Worm (Caenorhabditis elegans) whole organism, L3 larva: Measurements from ENCODE around the gene hrde-2.

Experiments
- R02D3.7 ChIP-seq: fragments of 150-350 bp; optimal IDR thresholded peaks from 2 replicates; lab custom pipeline; 2014; ENCODE audit warnings: missing biosample characterization, missing genetic modification characterization
- ama-1 ChIP-seq: fragments of 150-350 bp; optimal IDR thresholded peaks from 2 replicates; lab custom pipeline; 2018
- elt-1 ChIP-seq: fragments of 150-350 bp; optimal IDR thresholded peaks from 2 replicates; lab custom pipeline; 2014; ENCODE audit warnings: missing biosample characterization, missing genetic modification characterization
- fkh-10 ChIP-seq: sonication (generic microtip); optimal IDR thresholded peaks from 2 replicates; lab custom pipeline; 2017; ENCODE audit warnings: missing biosample characterization, missing genetic modification reagents, missing genetic modification characterization
- fos-1 ChIP-seq: fragments of 150-350 bp; optimal IDR thresholded peaks from 2 replicates; lab custom pipeline; 2014; ENCODE audit warnings: missing biosample characterization, missing genetic modification characterization
- jun-1 ChIP-seq: fragments of 150-350 bp; optimal IDR thresholded peaks from 2 replicates; lab custom pipeline; 2014; ENCODE audit warnings: missing biosample characterization, missing genetic modification reagents, missing genetic modification characterization
- nhr-12 ChIP-seq: fragments of 150-350 bp; optimal IDR thresholded peaks from 2 replicates; lab custom pipeline; 2014; ENCODE audit warnings: missing biosample characterization, missing genetic modification characterization
- nhr-25 ChIP-seq: sonication (generic microtip); optimal IDR thresholded peaks from 2 replicates; lab custom pipeline; 2017; ENCODE audit warnings: missing biosample characterization, missing genetic modification characterization
- nhr-67 ChIP-seq: fragments of 150-350 bp; optimal IDR thresholded peaks from 2 replicates; lab custom pipeline; 2014; ENCODE audit warnings: missing biosample characterization, missing genetic modification characterization
- nhr-77 ChIP-seq: fragments of 150-350 bp; optimal IDR thresholded peaks from 2 replicates; lab custom pipeline; 2014; ENCODE audit warnings: missing biosample characterization, missing genetic modification characterization
- skn-1 ChIP-seq: fragments of 150-350 bp; optimal IDR thresholded peaks from 2 replicates; lab custom pipeline; 2014; ENCODE audit warnings: missing biosample characterization, missing genetic modification characterization
- unc-39 ChIP-seq: sonication (generic microtip); optimal IDR thresholded peaks from 4 replicates; lab custom pipeline; 2017; ENCODE audit warnings: missing biosample characterization, missing genetic modification characterization

ce11 chrV:15014164-15014563, 9.3 kb downstream of the hrde-2 start, which contains the start of gene obr-2:
- TF ChIP-seq fkh-10 (GFP tag; lab: Kevin White, UChicago) (no peak), skn-1 (no peak), nhr-12 (tag; lab: Kevin White, UChicago) (no peak), R02D3.7 (tag; lab: Kevin White, UChicago) (no peak), jun-1 (tag; lab: Kevin White, UChicago) (no peak), nhr-67 (no peak), nhr-25 (no peak), nhr-77 (tag; lab: Kevin White, UChicago) (no peak), fos-1 (tag; lab: Kevin White, UChicago) (no peak), unc-39 (tag; lab: Kevin White, UChicago) (no peak), elt-1 (tag; lab: Kevin White, UChicago) (no peak), ama-1 (no peak)
